Worm (Caenorhabditis elegans) whole organism, L4 larva: ENCODE measurements around the gene srlf-4.

Source experiments
- F44E2.7 ChIP-seq: fragments of 200-800 bp; sonication (Bioruptor generic); IDR thresholded peaks from 2 replicates; pipeline ENCODE4 v2.1.2; 2022; ENCODE audit warnings: missing genetic modification characterization, missing compliant biosample characterization
- T26A8.4 ChIP-seq: fragments of 200-800 bp; sonication (Bioruptor generic); IDR thresholded peaks from 2 replicates; pipeline ENCODE4 v1.3.6; 2022; ENCODE audit warnings: missing genetic modification characterization, missing compliant biosample characterization
- Y105C5A.15 ChIP-seq: fragments of 200-800 bp; sonication (Bioruptor generic); IDR thresholded peaks from 2 replicates; pipeline ENCODE4 v1.3.6; 2022; ENCODE audit warnings: missing genetic modification characterization, missing compliant biosample characterization
- Y48G9A.11 ChIP-seq: fragments of 200-800 bp; sonication (Bioruptor generic); IDR thresholded peaks from 2 replicates; pipeline ENCODE4 v1.3.6; 2022; ENCODE audit warnings: missing genetic modification reagents, missing genetic modification characterization, missing compliant biosample characterization
- Y5F2A.4 ChIP-seq: fragments of 200-800 bp; sonication (Bioruptor generic); optimal IDR thresholded peaks from 2 replicates; lab custom pipeline; 2018; ENCODE audit warnings: mild to moderate bottlenecking, missing genetic modification characterization, missing compliant biosample characterization
- Y75B8A.6 ChIP-seq: fragments of 200-800 bp; sonication (Bioruptor generic); IDR thresholded peaks from 2 replicates; pipeline ENCODE4 v1.3.6; 2022; ENCODE audit warnings: missing genetic modification reagents, missing genetic modification characterization, missing compliant biosample characterization
- ZK337.2 ChIP-seq: fragments of 200-800 bp; sonication (Bioruptor generic); IDR thresholded peaks from 2 replicates; pipeline ENCODE4 v1.3.6; 2022; ENCODE audit warnings: missing genetic modification reagents, missing genetic modification characterization, missing compliant biosample characterization
- ZK546.5 ChIP-seq, 2 experiments: sonication (generic microtip); optimal IDR thresholded peaks; 2 replicates each; lab custom pipeline; 2017; ENCODE audit warnings: missing biosample characterization in 2 of 2, missing genetic modification characterization in 2 of 2
- aha-1 ChIP-seq: fragments of 150-350 bp; peaks from one replicate; lab custom pipeline; 2014; ENCODE audit warnings: missing biosample characterization, missing genetic modification characterization
- aly-2 ChIP-seq: sonication (generic microtip); optimal IDR thresholded peaks from 2 replicates; lab custom pipeline; 2018; ENCODE audit warnings: missing biosample characterization, missing genetic modification characterization
- ama-1 ChIP-seq: fragments of 150-350 bp; optimal IDR thresholded peaks from 2 replicates; lab custom pipeline; 2014; ENCODE audit warnings: inconsistent platforms, mixed read lengths
- arid-1 ChIP-seq: fragments of 200-800 bp; sonication (Bioruptor generic); conservative IDR thresholded peaks from 2 replicates; pipeline ENCODE4 v1.3.6; 2022; ENCODE audit warnings: missing genetic modification reagents, missing genetic modification characterization, missing compliant biosample characterization
- ceh-20 ChIP-seq: fragments of 200-800 bp; sonication (Bioruptor generic); IDR thresholded peaks from 2 replicates; pipeline ENCODE4 v1.3.6; 2022; ENCODE audit warnings: missing genetic modification reagents, missing genetic modification characterization, missing compliant biosample characterization
- ceh-28 ChIP-seq: fragments of 150-350 bp; optimal IDR thresholded peaks from 2 replicates; lab custom pipeline; 2014; ENCODE audit warnings: missing biosample characterization, missing genetic modification reagents, missing genetic modification characterization
- ceh-62 ChIP-seq: sonication (generic microtip); optimal IDR thresholded peaks from 2 replicates; lab custom pipeline; 2017; ENCODE audit warnings: missing biosample characterization, missing genetic modification characterization
- ceh-82 ChIP-seq: sonication (generic microtip); optimal IDR thresholded peaks from 2 replicates; lab custom pipeline; 2017; ENCODE audit warnings: missing biosample characterization, missing genetic modification characterization
- daf-12 ChIP-seq: fragments of 150-350 bp; optimal IDR thresholded peaks from 2 replicates; lab custom pipeline; 2014; ENCODE audit warnings: missing biosample characterization, missing genetic modification reagents, missing genetic modification characterization
- daf-16 ChIP-seq, 3 experiments: sonication (generic microtip); optimal IDR thresholded peaks; 2 replicates each; lab custom pipeline; 2016 to 2017; ENCODE audit warnings: missing genetic modification characterization in 3 of 3, missing genetic modification reagents in 3 of 3, mild to moderate bottlenecking in 2 of 3, missing compliant biosample characterization in 2 of 3, missing biosample characterization in 1 of 3, moderate library complexity in 1 of 3
- dmd-6 ChIP-seq: fragments of 200-800 bp; sonication (Bioruptor generic); IDR thresholded peaks from 2 replicates; pipeline ENCODE4 v1.3.6; 2022; ENCODE audit warnings: missing genetic modification reagents, missing genetic modification characterization, missing compliant biosample characterization
- dve-1 ChIP-seq: sonication (generic microtip); optimal IDR thresholded peaks from 2 replicates; lab custom pipeline; 2017; ENCODE audit warnings: antibody characterized with exemption, mild to moderate bottlenecking, missing genetic modification characterization, missing compliant biosample characterization; ENCODE audit not compliant: insufficient read depth
- egl-27 ChIP-seq: sonication (generic microtip); optimal IDR thresholded peaks from 3 replicates; lab custom pipeline; 2017; ENCODE audit warnings: missing biosample characterization, missing genetic modification reagents, missing genetic modification characterization
- egl-43 ChIP-seq: fragments of 200-800 bp; sonication (Bioruptor generic); IDR thresholded peaks from 2 replicates; pipeline ENCODE4 v1.3.6; 2022; ENCODE audit warnings: missing genetic modification reagents, missing genetic modification characterization, missing compliant biosample characterization
- lin-13 ChIP-seq: fragments of 150-350 bp; optimal IDR thresholded peaks from 2 replicates; lab custom pipeline; 2014; ENCODE audit warnings: missing biosample characterization, missing genetic modification reagents, missing genetic modification characterization
- lin-38 ChIP-seq: fragments of 200-800 bp; sonication (Bioruptor generic); IDR thresholded peaks from 2 replicates; pipeline ENCODE4 v1.3.6; 2022; ENCODE audit warnings: missing genetic modification reagents, missing genetic modification characterization, missing compliant biosample characterization
- mes-2 ChIP-seq: sonication (generic microtip); optimal IDR thresholded peaks from 2 replicates; lab custom pipeline; 2016; ENCODE audit warnings: missing genotype, mild to moderate bottlenecking, missing genetic modification characterization, missing compliant biosample characterization; ENCODE audit not compliant: poor library complexity, severe bottlenecking
- nhr-10 ChIP-seq: fragments of 150-350 bp; optimal IDR thresholded peaks from 2 replicates; lab custom pipeline; 2014; ENCODE audit warnings: missing biosample characterization, missing genetic modification characterization
- nhr-11 ChIP-seq: fragments of 150-350 bp; optimal IDR thresholded peaks from 2 replicates; lab custom pipeline; 2014; ENCODE audit warnings: missing biosample characterization, missing genetic modification characterization
- nhr-111 ChIP-seq: fragments of 200-800 bp; sonication (Bioruptor generic); optimal IDR thresholded peaks from 2 replicates; lab custom pipeline; 2018; ENCODE audit warnings: mild to moderate bottlenecking, missing genetic modification characterization, missing compliant biosample characterization
- nhr-237 ChIP-seq: sonication (generic microtip); optimal IDR thresholded peaks from 2 replicates; lab custom pipeline; 2017; ENCODE audit warnings: missing biosample characterization, missing genetic modification characterization
- nhr-25 ChIP-seq: sonication (generic microtip); optimal IDR thresholded peaks from 2 replicates; lab custom pipeline; 2017; ENCODE audit warnings: missing genetic modification characterization, mild to moderate bottlenecking, missing compliant biosample characterization, antibody characterized with exemption, moderate library complexity, borderline replicate concordance; ENCODE audit not compliant: insufficient read depth
- nhr-28 ChIP-seq: fragments of 150-350 bp; optimal IDR thresholded peaks from 2 replicates; lab custom pipeline; 2014; ENCODE audit warnings: missing biosample characterization, missing genetic modification characterization
- nhr-48 ChIP-seq: sonication (generic microtip); optimal IDR thresholded peaks from 2 replicates; lab custom pipeline; 2016; ENCODE audit warnings: mild to moderate bottlenecking, missing genetic modification characterization, missing compliant biosample characterization
- nhr-77 ChIP-seq: fragments of 150-350 bp; optimal IDR thresholded peaks from 2 replicates; lab custom pipeline; 2014; ENCODE audit warnings: missing biosample characterization, missing genetic modification characterization
- pqm-1 ChIP-seq: sonication (generic microtip); optimal IDR thresholded peaks from 2 replicates; lab custom pipeline; 2017; ENCODE audit warnings: missing biosample characterization, missing genetic modification characterization
- rbr-2 ChIP-seq: sonication (generic microtip); optimal IDR thresholded peaks from 2 replicates; lab custom pipeline; 2016; ENCODE audit warnings: missing genotype, missing genetic modification characterization, missing compliant biosample characterization
- sdz-12 ChIP-seq: fragments of 200-800 bp; sonication (Bioruptor generic); optimal IDR thresholded peaks from 2 replicates; lab custom pipeline; 2018; ENCODE audit warnings: mild to moderate bottlenecking, missing genetic modification characterization, missing compliant biosample characterization
- snpc-1.2 ChIP-seq: fragments of 200-800 bp; sonication (Bioruptor generic); IDR thresholded peaks from 2 replicates; pipeline ENCODE4 v1.3.6; 2022; ENCODE audit warnings: missing genetic modification reagents, missing genetic modification characterization, missing compliant biosample characterization
- spr-1 ChIP-seq: sonication (generic microtip); optimal IDR thresholded peaks from 2 replicates; lab custom pipeline; 2016; ENCODE audit warnings: mild to moderate bottlenecking, missing genetic modification characterization, missing compliant biosample characterization
- spr-3 ChIP-seq: fragments of 200-800 bp; sonication (Bioruptor generic); optimal IDR thresholded peaks from 2 replicates; lab custom pipeline; 2018; ENCODE audit warnings: mild to moderate bottlenecking, missing genetic modification characterization, missing compliant biosample characterization
- unc-39 ChIP-seq: sonication (generic microtip); optimal IDR thresholded peaks from 2 replicates; lab custom pipeline; 2017; ENCODE audit warnings: missing biosample characterization, missing genetic modification characterization
- unc-62 ChIP-seq, 3 experiments: fragments of 150-350 bp in 1 of 3; sonication (generic microtip); optimal IDR thresholded peaks in 2 of 3; peaks in 1 of 3; 1 replicate in 1 of 3; 2 replicates in 2 of 3; lab custom pipeline; 2014 to 2017; ENCODE audit warnings: missing biosample characterization in 3 of 3, missing genetic modification characterization in 3 of 3, missing genetic modification reagents in 3 of 3, missing genotype in 1 of 3
- zfp-3 ChIP-seq: fragments of 200-800 bp; sonication (Bioruptor generic); conservative IDR thresholded peaks from 2 replicates; pipeline ENCODE4 v1.3.6; 2022; ENCODE audit warnings: missing genetic modification reagents, missing genetic modification characterization, missing compliant biosample characterization
- ztf-7 ChIP-seq: fragments of 150-350 bp; optimal IDR thresholded peaks from 2 replicates; lab custom pipeline; 2014; ENCODE audit warnings: missing biosample characterization, missing genetic modification characterization

srlf-4 gene

DNA sequence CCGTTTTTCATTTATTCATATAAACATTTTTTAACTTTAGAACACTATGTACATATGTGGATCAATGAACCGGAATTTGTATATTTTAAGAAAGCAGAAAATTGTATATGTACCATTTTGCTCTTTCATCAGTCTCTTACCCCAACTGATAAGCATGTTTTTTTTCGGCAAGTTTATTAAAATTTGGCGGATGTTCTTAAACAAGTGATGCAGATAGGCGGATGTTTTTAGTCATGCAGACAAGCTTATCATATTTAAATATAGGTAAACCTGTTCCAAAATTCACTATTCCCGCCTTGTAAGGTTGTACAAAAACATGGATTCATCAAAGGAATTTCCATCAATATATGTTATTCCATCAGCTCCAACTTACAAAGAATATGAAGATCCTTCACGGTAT is 24.8 kb downstream of the srlf-4 start, which contains the start of gene K08D8.9:
TSS of gene K08D8.9 (plus strand) at position 301 of the 400 bp plus-strand sequence.
- TF ChIP-seq egl-43 (GFP tag; lab: Robert Waterston, UW) = no peak
- TF ChIP-seq nhr-28 (tag; lab: Kevin White, UChicago) = no peak
- no peak for TF ChIP-seq nhr-11 (tag; lab: Kevin White, UChicago)
- TF ChIP-seq F44E2.7 = no peak
- no peak for TF ChIP-seq nhr-48 (tag; lab: Kevin White, UChicago)
- no peak for TF ChIP-seq ZK337.2 (GFP tag; lab: Robert Waterston, UW)
- no peak for TF ChIP-seq ceh-20
- TF ChIP-seq ceh-82 = no peak
- no peak for TF ChIP-seq ZK546.5 (tag; optimal IDR thresholded peaks at IDR 0.05; lab: Kevin White, UChicago)
- TF ChIP-seq nhr-77 (tag; lab: Kevin White, UChicago) = no peak
- TF ChIP-seq unc-39 (tag; lab: Kevin White, UChicago) = no peak
- no peak for TF ChIP-seq snpc-1.2
- TF ChIP-seq ceh-62 (tag; lab: Kevin White, UChicago) = no peak
- no peak for TF ChIP-seq egl-27
- TF ChIP-seq sdz-12 (GFP tag; lab: Kevin White, UChicago) = no peak
- TF ChIP-seq zfp-3 (GFP tag; lab: Robert Waterston, UW) = no peak
- no peak for TF ChIP-seq spr-3
- no peak for TF ChIP-seq lin-13
- TF ChIP-seq, all 104 proteins: peak for 0

DNA sequence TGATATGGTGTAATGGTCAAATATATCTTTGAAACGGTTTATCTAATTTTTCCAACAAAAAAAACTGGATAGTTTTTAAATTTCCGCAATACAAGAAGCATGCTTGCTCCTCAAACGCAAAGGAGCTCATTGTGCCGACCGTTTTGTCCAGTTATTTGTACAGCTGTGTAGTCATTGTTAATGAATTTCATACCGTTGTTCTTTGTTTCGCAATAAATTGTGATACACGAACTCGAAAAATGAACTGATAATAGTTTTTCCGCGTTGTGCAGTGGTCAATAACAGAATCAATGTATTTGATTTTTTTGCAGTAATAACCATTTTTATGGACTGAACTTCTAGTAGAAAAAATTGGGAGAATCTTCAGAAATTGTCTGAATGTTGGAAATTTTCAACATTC is 25.4 kb downstream of the srlf-4 start:
- TF ChIP-seq daf-16 (GFP tag; optimal IDR thresholded peaks at IDR 0.05; lab: Kevin White, UChicago) (no peak), daf-16 (tag; optimal IDR thresholded peaks at IDR 0.05; lab: Kevin White, UChicago) (peak; percentile 38), nhr-28 (tag; lab: Kevin White, UChicago) (peak; percentile 59), lin-38 (GFP tag; lab: Robert Waterston, UW) (no peak)

DNA sequence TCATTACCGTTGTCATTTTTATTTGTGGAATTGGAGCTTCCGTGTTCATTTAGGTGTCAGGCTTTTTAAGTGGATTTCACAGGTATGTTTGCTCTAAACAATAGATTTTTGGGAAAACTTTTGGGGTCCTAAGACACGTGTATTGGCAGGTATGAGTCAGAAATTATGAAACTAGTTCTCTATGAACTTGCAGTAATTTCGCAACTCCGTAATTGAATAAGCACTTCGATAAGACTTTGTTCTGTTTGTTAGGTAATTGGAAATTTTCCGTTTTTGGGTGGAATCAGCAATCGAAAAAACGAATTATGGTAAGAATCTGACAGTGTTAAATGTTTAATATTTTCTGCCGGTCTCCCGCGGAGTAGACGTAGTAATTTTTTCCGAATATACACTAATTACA is 27.1 kb downstream of the srlf-4 start:
- no peak for TF ChIP-seq daf-16 (GFP tag; optimal IDR thresholded peaks at IDR 0.05; lab: Kevin White, UChicago)
- peak; percentile 17 for TF ChIP-seq daf-16 (tag; optimal IDR thresholded peaks at IDR 0.05; lab: Kevin White, UChicago)
- no peak for TF ChIP-seq nhr-237
- no peak for TF ChIP-seq spr-1 (tag; lab: Kevin White, UChicago)
- no peak for TF ChIP-seq nhr-28 (tag; lab: Kevin White, UChicago)
- TF ChIP-seq sdz-12 (GFP tag; lab: Kevin White, UChicago) = no peak
- no peak for TF ChIP-seq ztf-7 (tag; lab: Kevin White, UChicago)
- TF ChIP-seq aly-2 = no peak
- TF ChIP-seq unc-62 (GFP tag; optimal IDR thresholded peaks at IDR 0.05 in 1 of 2; lab: Kevin White, UChicago) = peak in 1 of 2 experiments; percentile 74
- TF ChIP-seq unc-62 (tag; optimal IDR thresholded peaks at IDR 0.05; lab: Kevin White, UChicago) = no peak

DNA sequence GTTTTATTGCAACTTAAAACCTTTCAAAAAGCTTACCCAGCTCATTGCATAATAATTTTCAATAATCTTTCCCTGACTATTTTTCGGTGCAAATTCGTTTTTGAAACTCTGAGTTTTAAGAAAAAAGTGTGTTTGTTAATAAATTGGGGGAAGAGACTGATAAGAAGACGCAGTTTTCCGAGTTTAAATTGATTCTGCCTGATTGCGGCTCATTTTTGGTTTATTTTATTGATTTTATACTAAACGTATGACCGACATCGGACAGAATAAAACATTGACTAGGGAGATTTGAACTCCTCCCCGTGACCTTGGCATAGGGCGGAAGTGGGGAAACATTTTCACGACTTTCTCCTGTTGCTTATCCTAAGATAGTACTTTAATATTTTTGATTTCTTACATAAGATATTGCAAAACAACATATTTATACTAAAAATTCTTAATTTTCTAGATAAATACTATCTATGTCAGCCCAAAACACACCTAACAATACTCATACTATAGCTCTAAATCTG is 27.8 kb downstream of the srlf-4 start, which contains the start of gene K08D8.7:
TSS of gene K08D8.7 (plus strand) at position 462 of the 512 bp plus-strand sequence.
- no peak for TF ChIP-seq rbr-2 (tag; lab: Kevin White, UChicago)
- peak; percentile 33; the same call in 1 of the 2 replicates for TF ChIP-seq dmd-6 (GFP tag; lab: Robert Waterston, UW)
- TF ChIP-seq mes-2 (tag; lab: Kevin White, UChicago) = no peak
- peak; percentile 41 for TF ChIP-seq nhr-28 (tag; lab: Kevin White, UChicago)
- TF ChIP-seq daf-16 (GFP tag; optimal IDR thresholded peaks at IDR 0.05; lab: Kevin White, UChicago) = no peak
- peak; percentile 24 for TF ChIP-seq daf-16 (tag; optimal IDR thresholded peaks at IDR 0.05; lab: Kevin White, UChicago)
- TF ChIP-seq pqm-1 (tag; lab: Kevin White, UChicago) = peak; percentile 40
- TF ChIP-seq dve-1 = peak; percentile 23

DNA sequence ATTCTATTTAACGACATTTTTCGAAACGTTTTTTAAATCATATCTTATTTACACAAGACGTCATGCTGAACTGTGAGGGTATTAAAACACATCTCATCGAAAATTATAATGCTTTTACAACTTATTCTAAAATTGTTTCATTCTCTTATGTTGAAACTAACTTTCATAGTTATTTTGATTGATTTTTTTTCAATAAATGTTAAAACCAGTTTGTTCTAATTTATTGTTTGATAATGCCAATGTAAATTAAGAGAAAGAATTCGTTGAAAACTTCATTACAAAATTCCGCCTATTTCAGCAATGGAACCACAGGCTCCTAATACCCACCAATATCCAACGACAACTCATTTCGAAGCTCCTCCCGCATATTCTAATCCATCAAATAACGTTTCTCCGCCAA is 29.2 kb downstream of the srlf-4 start, which contains the start of gene K08D8.11:
TSS of gene K08D8.11 (plus strand) at position 301 of the 400 bp plus-strand sequence.
- TF ChIP-seq daf-12 (tag; lab: Kevin White, UChicago) (no peak), Y5F2A.4 (GFP tag; lab: Kevin White, UChicago) (no peak), dve-1 (no peak), nhr-10 (tag; lab: Kevin White, UChicago) (no peak), ceh-28 (tag; lab: Kevin White, UChicago) (no peak), nhr-77 (tag; lab: Kevin White, UChicago) (no peak), ama-1 (lab: Kevin White, UChicago) (no peak), nhr-25 (no peak), Y75B8A.6 (GFP tag; lab: Robert Waterston, UW) (no peak), arid-1 (GFP tag; lab: Robert Waterston, UW) (no peak), Y105C5A.15 (no peak), nhr-111 (GFP tag; lab: Kevin White, UChicago) (no peak), nhr-28 (tag; lab: Kevin White, UChicago) (no peak), aha-1 (tag; lab: Kevin White, UChicago) (no peak), T26A8.4 (GFP tag; lab: Robert Waterston, UW) (no peak), Y48G9A.11 (GFP tag; lab: Robert Waterston, UW) (no peak), ceh-62 (tag; lab: Kevin White, UChicago) (no peak)
- TF ChIP-seq, all 104 proteins: peak for 0
